Worm (Caenorhabditis elegans) whole organism, L4 larva: ENCODE data around the gene T05A8.6.

Experiments used
- R02D3.7 ChIP-seq: fragments of 150-350 bp; sonication (generic microtip); optimal IDR thresholded peaks from 3 replicates; lab custom pipeline; 2014; ENCODE audit warnings: missing biosample characterization, missing genetic modification characterization
- ama-1 ChIP-seq: fragments of 150-350 bp; optimal IDR thresholded peaks from 2 replicates; lab custom pipeline; 2014; ENCODE audit warnings: inconsistent platforms, mixed read lengths
- ceh-82 ChIP-seq: sonication (generic microtip); optimal IDR thresholded peaks from 2 replicates; lab custom pipeline; 2017; ENCODE audit warnings: missing biosample characterization, missing genetic modification characterization
- egl-27 ChIP-seq: sonication (generic microtip); optimal IDR thresholded peaks from 3 replicates; lab custom pipeline; 2017; ENCODE audit warnings: missing biosample characterization, missing genetic modification reagents, missing genetic modification characterization
- fos-1 ChIP-seq: fragments of 150-350 bp; optimal IDR thresholded peaks from 2 replicates; lab custom pipeline; 2014; ENCODE audit warnings: missing biosample characterization, missing genetic modification characterization
- lim-7 ChIP-seq: fragments of 200-800 bp; sonication (Bioruptor generic); IDR thresholded peaks from 2 replicates; pipeline ENCODE4 v1.3.6; 2022; ENCODE audit warnings: missing genetic modification characterization, missing compliant biosample characterization
- lin-1 ChIP-seq: fragments of 200-800 bp; sonication (Bioruptor generic); IDR thresholded peaks from 2 replicates; pipeline ENCODE4 v1.3.6; 2022; ENCODE audit warnings: missing genetic modification reagents, missing genetic modification characterization, missing compliant biosample characterization
- mep-1 ChIP-seq: fragments of 150-350 bp; sonication (generic microtip); optimal IDR thresholded peaks from 3 replicates; lab custom pipeline; 2014; ENCODE audit warnings: missing biosample characterization, missing genetic modification characterization
- nhr-41 ChIP-seq: fragments of 200-800 bp; sonication (Bioruptor generic); IDR thresholded peaks from 2 replicates; pipeline ENCODE4 v1.3.6; 2022; ENCODE audit warnings: missing genetic modification reagents, missing genetic modification characterization, missing compliant biosample characterization
- nhr-77 ChIP-seq: fragments of 150-350 bp; optimal IDR thresholded peaks from 2 replicates; lab custom pipeline; 2014; ENCODE audit warnings: missing biosample characterization, missing genetic modification characterization

- TF ChIP-seq ceh-82 (tag; lab: Kevin White, UChicago): no peak
- no peak for TF ChIP-seq fos-1
- TF ChIP-seq nhr-77 (tag; lab: Kevin White, UChicago): no peak
- no peak for TF ChIP-seq nhr-41 (GFP tag; lab: Robert Waterston, UW)
- no peak for TF ChIP-seq egl-27 (tag; lab: Kevin White, UChicago)
- TF ChIP-seq lim-7: no peak
- no peak for TF ChIP-seq mep-1
- TF ChIP-seq ama-1 (lab: Kevin White, UChicago): no peak
- no peak for TF ChIP-seq R02D3.7 (tag; lab: Kevin White, UChicago)
- no peak for TF ChIP-seq lin-1
These were observed 47.6 kb upstream of the T05A8.6 start, which contains the start of the genes F08D12.12 and srpa-72 for ce11 chrII:2787031-2787512.
